Worm (Caenorhabditis elegans) whole organism, L4 larva: ENCODE results near the gene lin-7.

ENCODE experiments used
- D1046.2 ChIP-seq: fragments of 200-800 bp; sonication (Bioruptor generic); IDR thresholded peaks from 2 replicates; pipeline ENCODE4 v1.3.6; 2022; ENCODE audit warnings: missing genetic modification characterization, missing compliant biosample characterization
- F26F4.8 ChIP-seq: fragments of 200-800 bp; sonication (Bioruptor generic); conservative IDR thresholded peaks from 2 replicates; pipeline ENCODE4 v1.3.6; 2022; ENCODE audit warnings: missing genetic modification characterization, missing compliant biosample characterization
- T26A8.4 ChIP-seq: fragments of 200-800 bp; sonication (Bioruptor generic); IDR thresholded peaks from 2 replicates; pipeline ENCODE4 v1.3.6; 2022; ENCODE audit warnings: missing genetic modification characterization, missing compliant biosample characterization
- ZK546.5 ChIP-seq, 2 experiments: sonication (generic microtip); optimal IDR thresholded peaks; 2 replicates each; lab custom pipeline; 2017; ENCODE audit warnings: missing biosample characterization in 2 of 2, missing genetic modification characterization in 2 of 2
- aha-1 ChIP-seq: fragments of 150-350 bp; peaks from one replicate; lab custom pipeline; 2014; ENCODE audit warnings: missing biosample characterization, missing genetic modification characterization
- ama-1 ChIP-seq: fragments of 150-350 bp; optimal IDR thresholded peaks from 2 replicates; lab custom pipeline; 2014; ENCODE audit warnings: inconsistent platforms, mixed read lengths
- arid-1 ChIP-seq: fragments of 200-800 bp; sonication (Bioruptor generic); conservative IDR thresholded peaks from 2 replicates; pipeline ENCODE4 v1.3.6; 2022; ENCODE audit warnings: missing genetic modification reagents, missing genetic modification characterization, missing compliant biosample characterization
- attf-4 ChIP-seq: sonication (generic microtip); optimal IDR thresholded peaks from 3 replicates; lab custom pipeline; 2017; ENCODE audit warnings: missing biosample characterization, missing genetic modification characterization
- ceh-44 ChIP-seq: fragments of 200-800 bp; sonication (Bioruptor generic); IDR thresholded peaks from 2 replicates; pipeline ENCODE4 v1.3.6; 2022; ENCODE audit warnings: missing genetic modification reagents, missing genetic modification characterization, missing compliant biosample characterization
- ctbp-1 ChIP-seq: fragments of 200-800 bp; sonication (Bioruptor generic); IDR thresholded peaks from 2 replicates; pipeline ENCODE4 v1.3.6; 2022; ENCODE audit warnings: missing genetic modification reagents, missing genetic modification characterization, missing compliant biosample characterization
- daf-12 ChIP-seq: fragments of 150-350 bp; optimal IDR thresholded peaks from 2 replicates; lab custom pipeline; 2014; ENCODE audit warnings: missing biosample characterization, missing genetic modification reagents, missing genetic modification characterization
- daf-16 ChIP-seq, 3 experiments: sonication (generic microtip); optimal IDR thresholded peaks; 2 replicates each; lab custom pipeline; 2016 to 2017; ENCODE audit warnings: missing genetic modification characterization in 3 of 3, missing genetic modification reagents in 3 of 3, mild to moderate bottlenecking in 2 of 3, missing compliant biosample characterization in 2 of 3, missing biosample characterization in 1 of 3, moderate library complexity in 1 of 3
- dpl-1 ChIP-seq: fragments of 150-350 bp; optimal IDR thresholded peaks from 2 replicates; lab custom pipeline; 2014; ENCODE audit warnings: missing biosample characterization, missing genetic modification reagents, missing genetic modification characterization
- egl-27 ChIP-seq: sonication (generic microtip); optimal IDR thresholded peaks from 3 replicates; lab custom pipeline; 2017; ENCODE audit warnings: missing biosample characterization, missing genetic modification reagents, missing genetic modification characterization
- gei-8 ChIP-seq: fragments of 200-800 bp; sonication (Bioruptor generic); optimal IDR thresholded peaks from 2 replicates; lab custom pipeline; 2018; ENCODE audit warnings: mild to moderate bottlenecking, missing genetic modification characterization, missing compliant biosample characterization
- hif-1 ChIP-seq, 2 experiments: sonication (generic microtip); optimal IDR thresholded peaks; 2 replicates each; lab custom pipeline; 2016 to 2017; ENCODE audit warnings: missing compliant biosample characterization in 2 of 2, missing genetic modification characterization in 2 of 2, missing genetic modification reagents in 2 of 2, missing genotype in 2 of 2, mild to moderate bottlenecking in 1 of 2
- hlh-30 ChIP-seq: sonication (generic microtip); optimal IDR thresholded peaks from 2 replicates; lab custom pipeline; 2017; ENCODE audit warnings: antibody characterized with exemption, mild to moderate bottlenecking, missing genetic modification characterization, missing compliant biosample characterization; ENCODE audit not compliant: insufficient read depth
- hmg-1.1 ChIP-seq: fragments of 200-800 bp; sonication (Bioruptor generic); IDR thresholded peaks from 2 replicates; pipeline ENCODE4 v1.3.6; 2022; ENCODE audit warnings: missing genetic modification reagents, missing genetic modification characterization, missing compliant biosample characterization
- jun-1 ChIP-seq: fragments of 150-350 bp; optimal IDR thresholded peaks from 2 replicates; lab custom pipeline; 2014; ENCODE audit warnings: missing biosample characterization, missing genetic modification reagents, missing genetic modification characterization
- lin-1 ChIP-seq: fragments of 200-800 bp; sonication (Bioruptor generic); IDR thresholded peaks from 2 replicates; pipeline ENCODE4 v1.3.6; 2022; ENCODE audit warnings: missing genetic modification reagents, missing genetic modification characterization, missing compliant biosample characterization
- lin-29 ChIP-seq: fragments of 200-800 bp; sonication (Bioruptor generic); IDR thresholded peaks from 2 replicates; pipeline ENCODE4 v1.3.6; 2022; ENCODE audit warnings: missing genetic modification reagents, missing genetic modification characterization, missing compliant biosample characterization
- lin-38 ChIP-seq: fragments of 200-800 bp; sonication (Bioruptor generic); IDR thresholded peaks from 2 replicates; pipeline ENCODE4 v1.3.6; 2022; ENCODE audit warnings: missing genetic modification reagents, missing genetic modification characterization, missing compliant biosample characterization
- lin-39 ChIP-seq: fragments of 150-350 bp; optimal IDR thresholded peaks from 2 replicates; lab custom pipeline; 2014; ENCODE audit warnings: missing biosample characterization, missing genetic modification reagents, missing genetic modification characterization
- madf-9 ChIP-seq: fragments of 200-800 bp; sonication (Bioruptor generic); conservative IDR thresholded peaks from 2 replicates; pipeline ENCODE4 v1.3.6; 2022; ENCODE audit warnings: missing genetic modification reagents, missing genetic modification characterization, missing compliant biosample characterization
- mdl-1 ChIP-seq, 2 experiments: fragments of 150-350 bp in 1 of 2; sonication (generic microtip) in 1 of 2; optimal IDR thresholded peaks; 2 replicates each; lab custom pipeline; 2014 to 2017; ENCODE audit warnings: missing biosample characterization in 2 of 2, missing genetic modification characterization in 2 of 2
- mes-2 ChIP-seq: sonication (generic microtip); optimal IDR thresholded peaks from 2 replicates; lab custom pipeline; 2016; ENCODE audit warnings: missing genotype, mild to moderate bottlenecking, missing genetic modification characterization, missing compliant biosample characterization; ENCODE audit not compliant: poor library complexity, severe bottlenecking
- mxl-2 ChIP-seq: fragments of 200-800 bp; sonication (Bioruptor generic); conservative IDR thresholded peaks from 2 replicates; pipeline ENCODE4 v1.3.6; 2022; ENCODE audit warnings: missing genetic modification reagents, missing genetic modification characterization, missing compliant biosample characterization
- mxl-3 ChIP-seq: fragments of 200-800 bp; sonication (Bioruptor generic); optimal IDR thresholded peaks from 2 replicates; lab custom pipeline; 2018; ENCODE audit warnings: mild to moderate bottlenecking, missing genetic modification characterization, missing compliant biosample characterization
- nhr-102 ChIP-seq: sonication (generic microtip); optimal IDR thresholded peaks from 2 replicates; lab custom pipeline; 2016; ENCODE audit warnings: mild to moderate bottlenecking, missing genetic modification characterization, moderate library complexity, missing compliant biosample characterization
- nhr-11 ChIP-seq: fragments of 150-350 bp; optimal IDR thresholded peaks from 2 replicates; lab custom pipeline; 2014; ENCODE audit warnings: missing biosample characterization, missing genetic modification characterization
- nhr-25 ChIP-seq: sonication (generic microtip); optimal IDR thresholded peaks from 2 replicates; lab custom pipeline; 2017; ENCODE audit warnings: missing genetic modification characterization, mild to moderate bottlenecking, missing compliant biosample characterization, antibody characterized with exemption, moderate library complexity, borderline replicate concordance; ENCODE audit not compliant: insufficient read depth
- nhr-41 ChIP-seq: fragments of 200-800 bp; sonication (Bioruptor generic); IDR thresholded peaks from 2 replicates; pipeline ENCODE4 v1.3.6; 2022; ENCODE audit warnings: missing genetic modification reagents, missing genetic modification characterization, missing compliant biosample characterization
- nhr-48 ChIP-seq: sonication (generic microtip); optimal IDR thresholded peaks from 2 replicates; lab custom pipeline; 2016; ENCODE audit warnings: mild to moderate bottlenecking, missing genetic modification characterization, missing compliant biosample characterization
- nhr-6 ChIP-seq: fragments of 150-350 bp; optimal IDR thresholded peaks from 2 replicates; lab custom pipeline; 2014; ENCODE audit warnings: missing biosample characterization, missing genetic modification characterization
- nhr-76 ChIP-seq: fragments of 150-350 bp; optimal IDR thresholded peaks from 2 replicates; lab custom pipeline; 2014; ENCODE audit warnings: missing biosample characterization, missing genetic modification characterization
- php-3 ChIP-seq: fragments of 200-800 bp; sonication (Bioruptor generic); IDR thresholded peaks from 2 replicates; pipeline ENCODE4 v1.3.6; 2022; ENCODE audit warnings: missing genetic modification reagents, missing genetic modification characterization, missing compliant biosample characterization
- saeg-2 ChIP-seq: fragments of 200-800 bp; sonication (Bioruptor generic); IDR thresholded peaks from 2 replicates; pipeline ENCODE4 v1.3.6; 2022; ENCODE audit warnings: missing genetic modification reagents, missing genetic modification characterization, missing compliant biosample characterization
- set-16 ChIP-seq: fragments of 200-800 bp; sonication (Bioruptor generic); IDR thresholded peaks from 2 replicates; pipeline ENCODE4 v1.3.6; 2022; ENCODE audit warnings: missing genetic modification reagents, missing genetic modification characterization, missing compliant biosample characterization
- snpc-1.2 ChIP-seq: fragments of 200-800 bp; sonication (Bioruptor generic); IDR thresholded peaks from 2 replicates; pipeline ENCODE4 v1.3.6; 2022; ENCODE audit warnings: missing genetic modification reagents, missing genetic modification characterization, missing compliant biosample characterization
- spr-1 ChIP-seq: sonication (generic microtip); optimal IDR thresholded peaks from 2 replicates; lab custom pipeline; 2016; ENCODE audit warnings: mild to moderate bottlenecking, missing genetic modification characterization, missing compliant biosample characterization
- tag-97 ChIP-seq: fragments of 200-800 bp; sonication (Bioruptor generic); IDR thresholded peaks from 2 replicates; pipeline ENCODE4 v1.3.6; 2022; ENCODE audit warnings: missing genetic modification characterization, missing compliant biosample characterization
- tra-1 ChIP-seq: fragments of 200-800 bp; sonication (Bioruptor generic); IDR thresholded peaks from 2 replicates; pipeline ENCODE4 v1.3.6; 2022; ENCODE audit warnings: missing genetic modification reagents, missing genetic modification characterization, missing compliant biosample characterization
- unc-130 ChIP-seq: sonication (generic microtip); optimal IDR thresholded peaks from 2 replicates; lab custom pipeline; 2016; ENCODE audit warnings: missing genetic modification reagents, missing genetic modification characterization, missing compliant biosample characterization
- zag-1 ChIP-seq: fragments of 150-350 bp; optimal IDR thresholded peaks from 2 replicates; lab custom pipeline; 2014; ENCODE audit warnings: missing biosample characterization, missing genetic modification characterization

Gene lin-7

ce11 chrII:14390036-14390763 lies 41.0 kb upstream of the lin-7 start, which contains the start of the genes kbp-3 and nurf-1 (continued):
- no peak for TF ChIP-seq egl-27 (tag; lab: Kevin White, UChicago)
- TF ChIP-seq ama-1 (lab: Kevin White, UChicago) = no peak
- no peak for TF ChIP-seq D1046.2 (GFP tag; lab: Robert Waterston, UW)
- no peak for TF ChIP-seq spr-1 (tag; lab: Kevin White, UChicago)
- TF ChIP-seq gei-8 (GFP tag; lab: Kevin White, UChicago) = no peak
- TF ChIP-seq mxl-3 (GFP tag; lab: Kevin White, UChicago) = no peak
- TF ChIP-seq nhr-76 = no peak
- no peak for TF ChIP-seq ceh-44 (GFP tag; lab: Robert Waterston, UW)
- no peak for TF ChIP-seq lin-39 (tag; lab: Kevin White, UChicago)
- no peak for TF ChIP-seq attf-4
- TF ChIP-seq ctbp-1 (GFP tag; lab: Robert Waterston, UW) = no peak
- TF ChIP-seq snpc-1.2 (GFP tag; lab: Robert Waterston, UW) = no peak
- TF ChIP-seq lin-38 (GFP tag; lab: Robert Waterston, UW) = peak; percentile 72
- TF ChIP-seq tra-1 (GFP tag; lab: Robert Waterston, UW) = no peak
- TF ChIP-seq lin-29 (GFP tag; lab: Robert Waterston, UW) = no peak
- TF ChIP-seq lin-1 (GFP tag; lab: Robert Waterston, UW) = no peak
- no peak for TF ChIP-seq madf-9 (GFP tag; lab: Robert Waterston, UW)
- TF ChIP-seq mxl-2 (GFP tag; lab: Robert Waterston, UW) = no peak

ce11 chrII:14388213-14388612 lies 39.0 kb upstream of the lin-7 start, which contains the start of gene F26H11.8:
TSS of gene F26H11.8 (plus strand) at chrII:14388513.
- TF ChIP-seq unc-130 (GFP tag; lab: Kevin White, UChicago) = no peak
- TF ChIP-seq zag-1 (tag; lab: Kevin White, UChicago) = no peak
- TF ChIP-seq tag-97 (GFP tag; lab: Robert Waterston, UW) = no peak
- TF ChIP-seq ctbp-1 (GFP tag; lab: Robert Waterston, UW) = no peak
- TF ChIP-seq aha-1 (tag; lab: Kevin White, UChicago) = peak; percentile 64
- no peak for TF ChIP-seq F26F4.8 (GFP tag; lab: Robert Waterston, UW)
- TF ChIP-seq nhr-25 (tag; lab: Kevin White, UChicago) = no peak
- no peak for TF ChIP-seq hmg-1.1

- TF ChIP-seq lin-38 (GFP tag; lab: Robert Waterston, UW) = peak; percentile 99
- no peak for TF ChIP-seq nhr-41 (GFP tag; lab: Robert Waterston, UW)
- TF ChIP-seq arid-1 (GFP tag; lab: Robert Waterston, UW) = 0 out of 2 replicates have a peak, but pooled peaks have one; percentile 19
- peak; percentile 97 for TF ChIP-seq dpl-1
- TF ChIP-seq nhr-11 (tag; lab: Kevin White, UChicago) = peak; percentile 33
- no peak for TF ChIP-seq ZK546.5 (tag; optimal IDR thresholded peaks at IDR 0.05; lab: Kevin White, UChicago)
- TF ChIP-seq F26F4.8 (GFP tag; lab: Robert Waterston, UW) = no peak
- no peak for TF ChIP-seq set-16 (GFP tag; lab: Robert Waterston, UW)
- no peak for TF ChIP-seq snpc-1.2 (GFP tag; lab: Robert Waterston, UW)
- peak in 1 of 2 experiments; percentile 24 for TF ChIP-seq mdl-1 (tag; optimal IDR thresholded peaks at IDR 0.05; lab: Kevin White, UChicago)
- TF ChIP-seq hif-1 (tag; optimal IDR thresholded peaks at IDR 0.05; lab: Kevin White, UChicago) = peak in 1 of 2 experiments; percentile 46
- peak; percentile 32 for TF ChIP-seq nhr-102 (tag; lab: Kevin White, UChicago)
- no peak for TF ChIP-seq lin-29 (GFP tag; lab: Robert Waterston, UW)
- no peak for TF ChIP-seq mxl-2 (GFP tag; lab: Robert Waterston, UW)
- TF ChIP-seq php-3 = 0 out of 2 replicates have a peak, but pooled peaks have one; percentile 10
- no peak for TF ChIP-seq jun-1 (tag; lab: Kevin White, UChicago)
- TF ChIP-seq T26A8.4 (GFP tag; lab: Robert Waterston, UW) = peak; percentile 45; the same call in 1 of the 2 replicates
- peak; percentile 62 for TF ChIP-seq hlh-30
- peak; percentile 99 for TF ChIP-seq mes-2
- TF ChIP-seq unc-130 (GFP tag; lab: Kevin White, UChicago) = peak; percentile 16
- TF ChIP-seq nhr-48 = no peak
- no peak for TF ChIP-seq daf-12 (tag; lab: Kevin White, UChicago)
- TF ChIP-seq aha-1 (tag; lab: Kevin White, UChicago) = peak; percentile 50
- TF ChIP-seq saeg-2 (GFP tag; lab: Robert Waterston, UW) = no peak
- peak in 1 of 2 experiments; percentile 8 for TF ChIP-seq daf-16 (GFP tag; optimal IDR thresholded peaks at IDR 0.05; lab: Kevin White, UChicago)
- peak; percentile 64 for TF ChIP-seq daf-16 (tag; optimal IDR thresholded peaks at IDR 0.05; lab: Kevin White, UChicago)
- TF ChIP-seq nhr-6 (tag; lab: Kevin White, UChicago) = peak; percentile 74
Observed at ce11 chrII:14383644-14384043, 34.4 kb upstream of the lin-7 start, which contains the start of gene mes-2. TSS of gene mes-2 (plus strand) at chrII:14383973.
